Fruit fly (Drosophila melanogaster) whole organism, prepupa: ENCODE results near the gene CG31106.

Experiments
- CG10669 ChIP-seq: fragments of 200-800 bp; sonication (Bioruptor generic); optimal IDR thresholded peaks from 3 replicates; lab custom pipeline; 2018; ENCODE audit warnings: missing biosample characterization, mild to moderate bottlenecking, missing genetic modification characterization, moderate library complexity
- CG11294 ChIP-seq: fragments of 200-800 bp; sonication (Bioruptor generic); IDR thresholded peaks from 2 replicates; pipeline ENCODE4 v1.3.6; 2022; ENCODE audit warnings: missing biosample characterization, missing genetic modification characterization
- CG15336 ChIP-seq: fragments of 200-800 bp; sonication (Bioruptor generic); IDR thresholded peaks from 2 replicates; pipeline ENCODE4 v1.3.6; 2022; ENCODE audit warnings: missing biosample characterization, missing genetic modification characterization
- CG1621 ChIP-seq: fragments of 200-800 bp; sonication (Bioruptor generic); optimal IDR thresholded peaks from 3 replicates; lab custom pipeline; 2018; ENCODE audit warnings: missing biosample characterization, mild to moderate bottlenecking, missing genetic modification characterization
- CG16779 ChIP-seq: fragments of 200-800 bp; sonication (Bioruptor generic); optimal IDR thresholded peaks from 3 replicates; lab custom pipeline; 2017; ENCODE audit warnings: missing biosample characterization, mild to moderate bottlenecking, missing genetic modification characterization
- CG31627 ChIP-seq: fragments of 200-800 bp; sonication (Bioruptor generic); optimal IDR thresholded peaks from 3 replicates; lab custom pipeline; 2016; ENCODE audit warnings: missing biosample characterization, missing genetic modification characterization
- CG32006 ChIP-seq: fragments of 200-800 bp; sonication (Bioruptor generic); optimal IDR thresholded peaks from 3 replicates; lab custom pipeline; 2017; ENCODE audit warnings: missing biosample characterization, mild to moderate bottlenecking, missing genetic modification characterization
- CG4318 ChIP-seq: fragments of 200-800 bp; sonication (Bioruptor generic); optimal IDR thresholded peaks from 3 replicates; lab custom pipeline; 2017; ENCODE audit warnings: missing biosample characterization, mild to moderate bottlenecking, missing genetic modification characterization
- CG6163 ChIP-seq: fragments of 200-800 bp; sonication (Bioruptor generic); IDR thresholded peaks from 3 replicates; pipeline ENCODE4 v1.3.6; 2022; ENCODE audit warnings: missing biosample characterization, missing genetic modification characterization
- CG6276 ChIP-seq: fragments of 200-800 bp; sonication (Bioruptor generic); optimal IDR thresholded peaks from 2 replicates; lab custom pipeline; 2017; ENCODE audit warnings: missing biosample characterization, mild to moderate bottlenecking, missing genetic modification characterization
- CG6792 ChIP-seq: fragments of 200-800 bp; sonication (Bioruptor generic); optimal IDR thresholded peaks from 3 replicates; lab custom pipeline; 2016; ENCODE audit warnings: missing biosample characterization, missing genetic modification characterization
- CG6808 ChIP-seq: fragments of 200-800 bp; sonication (Bioruptor generic); optimal IDR thresholded peaks from 3 replicates; lab custom pipeline; 2017; ENCODE audit warnings: missing biosample characterization, missing genetic modification characterization, mild to moderate bottlenecking, moderate library complexity, missing genetic modification reagents
- CG6854 ChIP-seq: fragments of 200-800 bp; sonication (Bioruptor generic); optimal IDR thresholded peaks from 2 replicates; lab custom pipeline; 2017; ENCODE audit warnings: missing biosample characterization, mild to moderate bottlenecking, missing genetic modification characterization
- CG7368 ChIP-seq: fragments of 200-800 bp; sonication (Bioruptor generic); optimal IDR thresholded peaks from 3 replicates; lab custom pipeline; 2016; ENCODE audit warnings: missing biosample characterization, missing genetic modification characterization
- CG8119 ChIP-seq: fragments of 200-800 bp; sonication (Bioruptor generic); IDR thresholded peaks from 3 replicates; pipeline ENCODE4 v1.3.6; 2022; ENCODE audit warnings: missing biosample characterization, missing genetic modification characterization
- CG8319 ChIP-seq: fragments of 200-800 bp; sonication (Bioruptor generic); optimal IDR thresholded peaks from 3 replicates; lab custom pipeline; 2016; ENCODE audit warnings: missing biosample characterization, missing genetic modification characterization
- CG8632 ChIP-seq: fragments of 200-800 bp; sonication (Bioruptor generic); optimal IDR thresholded peaks from 3 replicates; lab custom pipeline; 2016; ENCODE audit warnings: missing biosample characterization, missing genetic modification characterization
- CG9139 ChIP-seq: fragments of 200-800 bp; sonication (Bioruptor generic); optimal IDR thresholded peaks from 3 replicates; lab custom pipeline; 2017; ENCODE audit warnings: missing biosample characterization, mild to moderate bottlenecking, missing genetic modification characterization
- Eip75B ChIP-seq: fragments of 200-800 bp; sonication (Bioruptor generic); optimal IDR thresholded peaks from 3 replicates; lab custom pipeline; 2016; ENCODE audit warnings: missing biosample characterization, missing genetic modification characterization
- Eip78C ChIP-seq: fragments of 200-800 bp; sonication (Bioruptor generic); peaks from one replicate; lab custom pipeline; 2016; ENCODE audit warnings: missing biosample characterization, missing genetic modification characterization
- Eip93F ChIP-seq: fragments of 200-800 bp; sonication (Bioruptor generic); optimal IDR thresholded peaks from 2 replicates; lab custom pipeline; 2016; ENCODE audit warnings: missing biosample characterization, mild to moderate bottlenecking, missing genetic modification characterization
- Ets96B ChIP-seq: fragments of 200-800 bp; optimal IDR thresholded peaks from 2 replicates; lab custom pipeline; 2019; ENCODE audit warnings: missing biosample characterization, mild to moderate bottlenecking, missing genetic modification characterization, moderate library complexity
- Gug ChIP-seq: fragments of 200-800 bp; sonication (Bioruptor generic); IDR thresholded peaks from 2 replicates; pipeline ENCODE4 v1.3.6; 2022; ENCODE audit warnings: missing biosample characterization, missing genetic modification characterization
- Hr38 ChIP-seq: sonication (Bioruptor generic); optimal IDR thresholded peaks from 2 replicates; lab custom pipeline; 2016; ENCODE audit warnings: missing biosample characterization, missing genetic modification characterization
- OdsH ChIP-seq: fragments of 200-800 bp; sonication (Bioruptor generic); optimal IDR thresholded peaks from 3 replicates; lab custom pipeline; 2016; ENCODE audit warnings: missing biosample characterization, missing genetic modification characterization
- Sox14 ChIP-seq: fragments of 200-800 bp; sonication (Bioruptor generic); optimal IDR thresholded peaks from 3 replicates; lab custom pipeline; 2016; ENCODE audit warnings: missing biosample characterization, missing genetic modification characterization
- achi ChIP-seq: fragments of 200-800 bp; sonication (Bioruptor generic); optimal IDR thresholded peaks from 3 replicates; lab custom pipeline; 2016; ENCODE audit warnings: missing biosample characterization, missing genetic modification characterization
- acj6 ChIP-seq: fragments of 200-800 bp; sonication (Bioruptor generic); optimal IDR thresholded peaks from 3 replicates; lab custom pipeline; 2016; ENCODE audit warnings: missing biosample characterization, missing genetic modification characterization
- cyc ChIP-seq: fragments of 200-800 bp; sonication (Bioruptor generic); optimal IDR thresholded peaks from 3 replicates; lab custom pipeline; 2016; ENCODE audit warnings: missing biosample characterization, missing genetic modification characterization
- dsx ChIP-seq: fragments of 200-800 bp; optimal IDR thresholded peaks from 3 replicates; lab custom pipeline; 2019; ENCODE audit warnings: missing biosample characterization, mild to moderate bottlenecking, missing genetic modification characterization, moderate library complexity; ENCODE audit not compliant: poor library complexity, severe bottlenecking
- eg ChIP-seq: fragments of 200-800 bp; sonication (Bioruptor generic); IDR thresholded peaks from 3 replicates; pipeline ENCODE4 v1.3.6; 2022; ENCODE audit warnings: missing biosample characterization, missing genetic modification characterization
- fkh ChIP-seq: fragments of 200-800 bp; sonication (Bioruptor generic); optimal IDR thresholded peaks from 3 replicates; lab custom pipeline; 2017; ENCODE audit warnings: missing biosample characterization, mild to moderate bottlenecking, missing genetic modification characterization, moderate library complexity
- spab ChIP-seq: fragments of 200-800 bp; sonication (Bioruptor generic); optimal IDR thresholded peaks from 2 replicates; lab custom pipeline; 2017; ENCODE audit warnings: missing biosample characterization, mild to moderate bottlenecking, missing genetic modification characterization, missing genetic modification reagents
- ss ChIP-seq, 2 experiments: fragments of 200-800 bp; sonication (Bioruptor generic); optimal IDR thresholded peaks; 2 replicates in 1 of 2; 3 replicates in 1 of 2; lab custom pipeline; 2017 to 2018; ENCODE audit warnings: mild to moderate bottlenecking in 2 of 2, missing biosample characterization in 2 of 2, missing genetic modification characterization in 2 of 2, moderate library complexity in 1 of 2
- svp ChIP-seq: fragments of 200-800 bp; sonication (Bioruptor generic); peaks from one replicate; lab custom pipeline; 2016; ENCODE audit warnings: missing biosample characterization, missing genetic modification characterization

CG31106 gene

dm6 chr3R:25207405-25208003 is 8.6 kb upstream of the CG31106 start (continued):
- peak; percentile 88 for TF ChIP-seq CG6808 (GFP tag; lab: Kevin White, UChicago)
- peak; percentile 90 for TF ChIP-seq eg (GFP tag; lab: Robert Waterston, UW)
- TF ChIP-seq fkh: peak; percentile 11
- TF ChIP-seq CG8119 (GFP tag; lab: Robert Waterston, UW): peak; percentile 94
- TF ChIP-seq CG31627 (GFP tag; lab: Kevin White, UChicago): peak; percentile 70
- peak; percentile 83 for TF ChIP-seq CG8632
- peak; percentile 79 for TF ChIP-seq Gug (GFP tag; lab: Robert Waterston, UW)
- TF ChIP-seq CG32006 (GFP tag; lab: Kevin White, UChicago): peak; percentile 91
- peak; percentile 83 for TF ChIP-seq acj6

dm6 chr3R:25208042-25208766 is 7.9 kb upstream of the CG31106 start, which contains the start of gene Cad96Ca:
Gene Cad96Ca (minus strand): TSS chr3R:25208283.
- no peak for TF ChIP-seq CG16779
- peak; percentile 41 for TF ChIP-seq CG6854 (GFP tag; lab: Kevin White, UChicago)
- no peak for TF ChIP-seq achi
- TF ChIP-seq CG6792 (GFP tag; lab: Kevin White, UChicago): no peak
- TF ChIP-seq CG8632: no peak
- TF ChIP-seq dsx (GFP tag; lab: Kevin White, UChicago): peak; percentile 23
- TF ChIP-seq OdsH: no peak
- peak; percentile 1 for TF ChIP-seq CG9139 (GFP tag; lab: Kevin White, UChicago)
- peak; percentile 35 for TF ChIP-seq CG1621
- 0 out of 3 replicates have a peak, but pooled peaks have one; percentile 15 for TF ChIP-seq CG6163 (GFP tag; lab: Robert Waterston, UW)
- TF ChIP-seq CG6276 (GFP tag; lab: Kevin White, UChicago): no peak
- TF ChIP-seq spab: no peak
- TF ChIP-seq ss (GFP tag; optimal IDR thresholded peaks at IDR 0.05; lab: Kevin White, UChicago): peak; percentile 9 to 44
- TF ChIP-seq CG31627 (GFP tag; lab: Kevin White, UChicago): no peak
- no peak for TF ChIP-seq Eip75B (GFP tag; lab: Kevin White, UChicago)
- no peak for TF ChIP-seq CG15336
- TF ChIP-seq Eip78C: no peak
- no peak for TF ChIP-seq Sox14 (GFP tag; lab: Kevin White, UChicago)
- TF ChIP-seq Eip93F (GFP tag; lab: Kevin White, UChicago): no peak
- no peak for TF ChIP-seq Hr38
- TF ChIP-seq cyc (GFP tag; lab: Kevin White, UChicago): no peak
- peak; percentile 39; the same call in 1 of the 3 replicates for TF ChIP-seq eg (GFP tag; lab: Robert Waterston, UW)
- TF ChIP-seq CG4318 (GFP tag; lab: Kevin White, UChicago): no peak
- TF ChIP-seq, all 60 proteins: peak for 7

dm6 chr3R:25208767-25209075 is 7.4 kb upstream of the CG31106 start:
- TF ChIP-seq Eip78C (peak; percentile 40), CG32006 (GFP tag; lab: Kevin White, UChicago) (no peak), CG7368 (GFP tag; lab: Kevin White, UChicago) (no peak), CG8319 (GFP tag; lab: Kevin White, UChicago) (no peak), Ets96B (tag; lab: Kevin White, UChicago) (no peak), ss (GFP tag; optimal IDR thresholded peaks at IDR 0.05; lab: Kevin White, UChicago) (no peak), CG11294 (no peak), CG10669 (GFP tag; lab: Kevin White, UChicago) (no peak)

- TF ChIP-seq svp: peak; percentile 88
- no peak for TF ChIP-seq Gug (GFP tag; lab: Robert Waterston, UW)
- TF ChIP-seq CG9139 (GFP tag; lab: Kevin White, UChicago): no peak
These were observed 6.9 kb upstream of the CG31106 start for dm6 chr3R:25209207-25209606.
